Fruit fly (Drosophila melanogaster) whole organism, embryonic: ENCODE measurements around the gene pim.
A peak's percentile ranks its signal among the peaks of the same experiment; 100 is the strongest.

Source experiments
- Adf1 ChIP-seq: fragments of 200-800 bp; sonication (Bioruptor generic); IDR thresholded peaks from 2 replicates; pipeline ENCODE4 v1.3.6; 2022; ENCODE audit warnings: missing biosample characterization, missing genetic modification characterization
- Aef1 ChIP-seq: fragments of 200-800 bp; sonication (Bioruptor generic); IDR thresholded peaks from 3 replicates; pipeline ENCODE4 v1.3.6; 2022; ENCODE audit warnings: missing biosample characterization, missing genetic modification characterization
- B-H2 ChIP-seq: fragments of 200-800 bp; sonication (Bioruptor generic); optimal IDR thresholded peaks from 2 replicates; lab custom pipeline; 2018; ENCODE audit warnings: missing biosample characterization, mild to moderate bottlenecking, missing genetic modification characterization
- Bteb2 ChIP-seq: fragments of 200-800 bp; sonication (Bioruptor generic); optimal IDR thresholded peaks from 2 replicates; lab custom pipeline; 2016; ENCODE audit warnings: missing biosample characterization, missing genetic modification characterization
- CG10321 ChIP-seq: fragments of 200-800 bp; sonication (Bioruptor generic); IDR thresholded peaks from 2 replicates; pipeline ENCODE4 v1.3.6; 2022; ENCODE audit warnings: missing biosample characterization, missing genetic modification characterization
- CG12391 ChIP-seq: fragments of 200-800 bp; sonication (Bioruptor generic); optimal IDR thresholded peaks from 3 replicates; lab custom pipeline; 2018; ENCODE audit warnings: missing biosample characterization, mild to moderate bottlenecking, missing genetic modification characterization, moderate library complexity
- CG12769 ChIP-seq: fragments of 200-800 bp; sonication (Bioruptor generic); optimal IDR thresholded peaks from 2 replicates; lab custom pipeline; 2019; ENCODE audit warnings: missing biosample characterization, mild to moderate bottlenecking, missing genetic modification characterization, moderate library complexity
- CG1647 ChIP-seq: fragments of 200-800 bp; sonication (Bioruptor generic); optimal IDR thresholded peaks from 3 replicates; lab custom pipeline; 2016; ENCODE audit warnings: missing biosample characterization, missing genetic modification characterization
- CG17359 ChIP-seq: fragments of 200-800 bp; sonication (Bioruptor generic); optimal IDR thresholded peaks from 3 replicates; lab custom pipeline; 2018; ENCODE audit warnings: missing biosample characterization, mild to moderate bottlenecking, missing genetic modification characterization, moderate library complexity
- CG17802 ChIP-seq: fragments of 200-800 bp; sonication (Bioruptor generic); optimal IDR thresholded peaks from 2 replicates; lab custom pipeline; 2018; ENCODE audit warnings: missing biosample characterization, mild to moderate bottlenecking, missing genetic modification characterization, moderate library complexity
- CG2116 ChIP-seq: fragments of 200-800 bp; sonication (Bioruptor generic); optimal IDR thresholded peaks from 3 replicates; lab custom pipeline; 2018; ENCODE audit warnings: missing biosample characterization, mild to moderate bottlenecking, missing genetic modification characterization
- CG2120 ChIP-seq: fragments of 200-800 bp; sonication (Bioruptor generic); optimal IDR thresholded peaks from 3 replicates; lab custom pipeline; 2016; ENCODE audit warnings: missing biosample characterization, missing genetic modification characterization
- CG32767 ChIP-seq: fragments of 200-800 bp; sonication (Bioruptor generic); IDR thresholded peaks from 2 replicates; pipeline ENCODE4 v1.3.6; 2022; ENCODE audit warnings: missing biosample characterization, missing genetic modification characterization
- CG33557 ChIP-seq: fragments of 200-800 bp; sonication (Bioruptor generic); optimal IDR thresholded peaks from 2 replicates; lab custom pipeline; 2019; ENCODE audit warnings: missing biosample characterization, mild to moderate bottlenecking, missing genetic modification characterization, moderate library complexity
- CG34224 ChIP-seq: fragments of 200-800 bp; sonication (Bioruptor generic); IDR thresholded peaks from 3 replicates; pipeline ENCODE4 v1.3.6; 2022; ENCODE audit warnings: missing biosample characterization, missing genetic modification characterization; ENCODE audit not compliant: partially characterized antibody
- CG3995 ChIP-seq: fragments of 200-800 bp; sonication (Bioruptor generic); optimal IDR thresholded peaks from 3 replicates; lab custom pipeline; 2016; ENCODE audit warnings: missing biosample characterization, missing genetic modification characterization
- CG4404 ChIP-seq: fragments of 200-800 bp; sonication (Bioruptor generic); IDR thresholded peaks from 2 replicates; pipeline ENCODE4 v1.3.6; 2022; ENCODE audit warnings: missing biosample characterization, missing genetic modification characterization
- CG5245 ChIP-seq: fragments of 200-800 bp; sonication (Bioruptor generic); optimal IDR thresholded peaks from 3 replicates; lab custom pipeline; 2016; ENCODE audit warnings: missing biosample characterization, missing genetic modification characterization
- CG6683 ChIP-seq: fragments of 200-800 bp; sonication (Bioruptor generic); optimal IDR thresholded peaks from 2 replicates; lab custom pipeline; 2017; ENCODE audit warnings: missing biosample characterization, mild to moderate bottlenecking, missing genetic modification characterization, missing genetic modification reagents
- CG6689 ChIP-seq: fragments of 200-800 bp; sonication (Bioruptor generic); IDR thresholded peaks from 2 replicates; pipeline ENCODE4 v1.3.6; 2022; ENCODE audit warnings: missing biosample characterization, missing genetic modification characterization
- CG7271 ChIP-seq: fragments of 200-800 bp; sonication (Bioruptor generic); optimal IDR thresholded peaks from 2 replicates; lab custom pipeline; 2018; ENCODE audit warnings: missing biosample characterization, mild to moderate bottlenecking, missing genetic modification characterization, moderate library complexity
- CG7357 ChIP-seq: fragments of 200-800 bp; sonication (Bioruptor generic); IDR thresholded peaks from 3 replicates; pipeline ENCODE4 v1.3.6; 2022; ENCODE audit warnings: missing biosample characterization, missing genetic modification characterization
- CoRest ChIP-seq: fragments of 200-800 bp; sonication (Bioruptor generic); optimal IDR thresholded peaks from 3 replicates; lab custom pipeline; 2018; ENCODE audit warnings: missing biosample characterization, mild to moderate bottlenecking, missing genetic modification characterization, moderate library complexity
- HmgZ ChIP-seq: fragments of 200-800 bp; sonication (Bioruptor generic); optimal IDR thresholded peaks from 2 replicates; lab custom pipeline; 2018; ENCODE audit warnings: missing biosample characterization, mild to moderate bottlenecking, missing genetic modification characterization
- Kr ChIP-seq: fragments of 200-800 bp; sonication (Bioruptor generic); optimal IDR thresholded peaks from 2 replicates; lab custom pipeline; 2017; ENCODE audit warnings: missing biosample characterization, mild to moderate bottlenecking, missing genetic modification characterization
- Ravus ChIP-seq: fragments of 200-800 bp; sonication (Bioruptor generic); IDR thresholded peaks from 2 replicates; pipeline ENCODE4 v1.3.6; 2022; ENCODE audit warnings: missing biosample characterization, missing genetic modification characterization
- Rfx ChIP-seq: fragments of 200-800 bp; sonication (Bioruptor generic); IDR thresholded peaks from 2 replicates; pipeline ENCODE4 v1.3.6; 2022; ENCODE audit warnings: missing biosample characterization, missing genetic modification characterization
- Taf1 ChIP-seq: fragments of 200-800 bp; sonication (Bioruptor generic); IDR thresholded peaks from 2 replicates; pipeline ENCODE4 v1.3.6; 2022; ENCODE audit warnings: missing biosample characterization, missing genetic modification characterization
- Tbp ChIP-seq: fragments of >200 bp; optimal IDR thresholded peaks from 2 replicates; lab custom pipeline; 2018; ENCODE audit warnings: missing biosample characterization, missing genetic modification characterization
- YL-1 ChIP-seq: fragments of 200-800 bp; sonication (Bioruptor generic); optimal IDR thresholded peaks from 3 replicates; lab custom pipeline; 2017; ENCODE audit warnings: missing biosample characterization, mild to moderate bottlenecking, missing genetic modification characterization
- aop ChIP-seq: fragments of 200-800 bp; sonication (Bioruptor generic); IDR thresholded peaks from 2 replicates; pipeline ENCODE4 v1.3.6; 2022; ENCODE audit warnings: missing biosample characterization, missing genetic modification characterization
- ap ChIP-seq: fragments of 200-800 bp; sonication (Bioruptor generic); IDR thresholded peaks from 2 replicates; pipeline ENCODE4 v1.3.6; 2022; ENCODE audit warnings: missing biosample characterization, missing genetic modification characterization
- bab2 ChIP-seq: fragments of 200-800 bp; sonication (Bioruptor generic); optimal IDR thresholded peaks from 2 replicates; lab custom pipeline; 2016; ENCODE audit warnings: missing biosample characterization, missing genetic modification characterization
- bcd ChIP-seq: fragments of 200-800 bp; sonication (Bioruptor generic); optimal IDR thresholded peaks from 2 replicates; lab custom pipeline; 2017; ENCODE audit warnings: missing biosample characterization, mild to moderate bottlenecking, missing genetic modification characterization
- br ChIP-seq: fragments of >200 bp; optimal IDR thresholded peaks from 2 replicates; lab custom pipeline; 2017
- chinmo ChIP-seq: fragments of 200-800 bp; sonication (Bioruptor generic); IDR thresholded peaks from 4 replicates; pipeline ENCODE4 v1.3.6; 2022; ENCODE audit warnings: missing biosample characterization, missing genetic modification characterization; ENCODE audit not compliant: partially characterized antibody
- da ChIP-seq: fragments of 200-800 bp; sonication (Bioruptor generic); optimal IDR thresholded peaks from 2 replicates; lab custom pipeline; 2016; ENCODE audit warnings: missing biosample characterization, missing genetic modification characterization
- danr ChIP-seq: fragments of 200-800 bp; sonication (Bioruptor generic); IDR thresholded peaks from 2 replicates; pipeline ENCODE4 v1.3.6; 2022; ENCODE audit warnings: missing biosample characterization, missing genetic modification characterization
- exex ChIP-seq: fragments of 200-800 bp; sonication (Bioruptor generic); optimal IDR thresholded peaks from 4 replicates; lab custom pipeline; 2018; ENCODE audit warnings: missing biosample characterization, mild to moderate bottlenecking, missing genetic modification characterization, moderate library complexity
- jing ChIP-seq: fragments of 200-800 bp; sonication (Bioruptor generic); optimal IDR thresholded peaks from 2 replicates; lab custom pipeline; 2018; ENCODE audit warnings: missing biosample characterization, mild to moderate bottlenecking, missing genetic modification characterization
- kah ChIP-seq: fragments of 200-800 bp; sonication (Bioruptor generic); optimal IDR thresholded peaks from 2 replicates; lab custom pipeline; 2018; ENCODE audit warnings: missing biosample characterization, mild to moderate bottlenecking, missing genetic modification characterization
- klu ChIP-seq: fragments of 200-800 bp; sonication (Bioruptor generic); IDR thresholded peaks from 2 replicates; pipeline ENCODE4 v1.3.6; 2022; ENCODE audit warnings: missing biosample characterization, missing genetic modification characterization
- lola ChIP-seq, 3 experiments: fragments of >200 bp in 2 of 3; fragments of 200-800 bp in 1 of 3; sonication (Bioruptor generic) in 1 of 3; optimal IDR thresholded peaks; 2 replicates each; lab custom pipeline; 2017 to 2019; ENCODE audit warnings: missing biosample characterization in 3 of 3, missing genetic modification characterization in 3 of 3, mild to moderate bottlenecking in 1 of 3, moderate library complexity in 1 of 3
- maf-S ChIP-seq: fragments of 200-800 bp; sonication (Bioruptor generic); optimal IDR thresholded peaks from 2 replicates; lab custom pipeline; 2016; ENCODE audit warnings: missing biosample characterization, missing genetic modification characterization
- nerfin-2 ChIP-seq: fragments of 200-800 bp; sonication (Bioruptor generic); IDR thresholded peaks from 2 replicates; pipeline ENCODE4 v1.3.6; 2022; ENCODE audit warnings: missing biosample characterization, missing genetic modification characterization; ENCODE audit not compliant: partially characterized antibody
- pita ChIP-seq: fragments of 200-800 bp; sonication (Bioruptor generic); optimal IDR thresholded peaks from 2 replicates; lab custom pipeline; 2017; ENCODE audit warnings: missing biosample characterization, mild to moderate bottlenecking, missing genetic modification characterization
- pros ChIP-seq: fragments of 200-800 bp; sonication (Bioruptor generic); optimal IDR thresholded peaks from 3 replicates; lab custom pipeline; 2019; ENCODE audit warnings: missing biosample characterization, mild to moderate bottlenecking, missing genetic modification characterization, moderate library complexity
- so ChIP-seq: fragments of 200-800 bp; sonication (Bioruptor generic); IDR thresholded peaks from 3 replicates; pipeline ENCODE4 v1.3.6; 2022; ENCODE audit warnings: missing biosample characterization, missing genetic modification characterization
- stwl ChIP-seq: fragments of 200-800 bp; sonication (Bioruptor generic); optimal IDR thresholded peaks from 3 replicates; lab custom pipeline; 2018; ENCODE audit warnings: missing biosample characterization, mild to moderate bottlenecking, missing genetic modification characterization, moderate library complexity
- tio ChIP-seq: fragments of 200-800 bp; sonication (Bioruptor generic); optimal IDR thresholded peaks from 2 replicates; lab custom pipeline; 2017; ENCODE audit warnings: missing biosample characterization, missing genetic modification characterization, inconsistent platforms
- tll ChIP-seq, 2 experiments: fragments of 200-800 bp in 1 of 2; fragments of >200 bp in 1 of 2; sonication (Bioruptor generic) in 1 of 2; optimal IDR thresholded peaks; 2 replicates each; lab custom pipeline; 2017 to 2019; ENCODE audit warnings: missing biosample characterization in 2 of 2, missing genetic modification characterization in 2 of 2, mild to moderate bottlenecking in 1 of 2, moderate library complexity in 1 of 2

Gene pim

DNA sequence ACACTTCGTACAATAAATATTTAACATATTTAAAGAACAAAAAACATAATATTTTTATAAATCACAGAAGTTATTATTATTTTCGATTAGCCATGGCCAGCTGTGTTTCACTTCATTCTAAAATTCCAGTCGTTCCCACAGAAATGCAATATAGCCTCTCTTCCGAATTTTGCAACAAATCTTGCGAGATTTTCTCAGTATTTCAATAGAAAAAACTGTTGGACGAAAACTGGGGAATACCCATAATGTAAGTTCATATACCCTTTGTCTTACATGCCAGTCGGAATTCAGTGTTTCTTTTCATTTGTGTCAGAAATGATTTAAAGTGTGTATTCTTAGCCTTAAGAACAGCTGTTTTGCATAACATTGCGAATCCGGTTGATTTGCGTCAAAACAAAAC lies 6.3 kb upstream of the pim start, which contains the start of the genes CtsL4 and ClpP (continued):
- no peak for TF ChIP-seq aop (GFP tag; lab: Robert Waterston, UW)
- no peak for TF ChIP-seq exex
- no peak for TF ChIP-seq nerfin-2 (GFP tag; lab: Robert Waterston, UW)
- no peak for TF ChIP-seq Tbp
- peak; percentile 36 for TF ChIP-seq CG33557
- TF ChIP-seq B-H2 (GFP tag; lab: Kevin White, UChicago) = peak; percentile 55
- TF ChIP-seq CG4404 (GFP tag; lab: Robert Waterston, UW) = 0 out of 2 replicates have a peak, but pooled peaks have one; percentile 17
- TF ChIP-seq CG7271 (tag; lab: Kevin White, UChicago) = peak; percentile 8
- no peak for TF ChIP-seq stwl (tag; lab: Kevin White, UChicago)
- TF ChIP-seq CG6689 (GFP tag; lab: Robert Waterston, UW) = 0 out of 2 replicates have a peak, but pooled peaks have one; percentile 21
- peak; percentile 40; the same call in 1 of the 3 replicates for TF ChIP-seq Aef1 (GFP tag; lab: Robert Waterston, UW)
- TF ChIP-seq tll (GFP tag; optimal IDR thresholded peaks at IDR 0.05; lab: Kevin White, UChicago) = no peak
- TF ChIP-seq bab2 (GFP tag; lab: Kevin White, UChicago) = no peak
- no peak for TF ChIP-seq ap (GFP tag; lab: Robert Waterston, UW)
- TF ChIP-seq CG5245 = peak; percentile 5
- TF ChIP-seq CG2116 = peak; percentile 65
- peak; percentile 66; the same call in 1 of the 2 replicates for TF ChIP-seq CG32767 (GFP tag; lab: Robert Waterston, UW)
- peak; percentile 27 for TF ChIP-seq CG3995
- no peak for TF ChIP-seq tio (GFP tag; lab: Kevin White, UChicago)
- TF ChIP-seq CG12391 (tag; lab: Kevin White, UChicago) = peak; percentile 64
- no peak for TF ChIP-seq CG12769 (tag; lab: Kevin White, UChicago)
- TF ChIP-seq bcd (GFP tag; lab: Kevin White, UChicago) = no peak
- no peak for TF ChIP-seq klu (GFP tag; lab: Robert Waterston, UW)
- no peak for TF ChIP-seq Kr
- no peak for TF ChIP-seq Ravus (GFP tag; lab: Robert Waterston, UW)
- TF ChIP-seq chinmo = no peak
- TF ChIP-seq Taf1 (GFP tag; lab: Robert Waterston, UW) = no peak
- TF ChIP-seq jing = no peak
- no peak for TF ChIP-seq CG34224 (GFP tag; lab: Robert Waterston, UW)
- peak; percentile 75 for TF ChIP-seq CoRest (tag; lab: Kevin White, UChicago)
- TF ChIP-seq lola (GFP tag; optimal IDR thresholded peaks at IDR 0.05; lab: Kevin White, UChicago) = peak in 1 of 3 experiments; percentile 43
- peak; percentile 64 for TF ChIP-seq CG2120
- TF ChIP-seq so (GFP tag; lab: Robert Waterston, UW) = no peak
- TF ChIP-seq CG17359 = peak; percentile 18
- TF ChIP-seq CG17802 = peak; percentile 94
- no peak for TF ChIP-seq danr (GFP tag; lab: Robert Waterston, UW)
- no peak for TF ChIP-seq CG1647 (GFP tag; lab: Kevin White, UChicago)
- peak; percentile 72 for TF ChIP-seq HmgZ
- peak; percentile 24 for TF ChIP-seq Bteb2 (GFP tag; lab: Kevin White, UChicago)
- peak; percentile 86 for TF ChIP-seq pros (GFP tag; lab: Kevin White, UChicago)
- no peak; the same call in 1 of the 2 replicates for TF ChIP-seq Rfx
- TF ChIP-seq Adf1 (GFP tag; lab: Robert Waterston, UW) = no peak
- no peak for TF ChIP-seq da (GFP tag; lab: Kevin White, UChicago)
- TF ChIP-seq br = no peak
- TF ChIP-seq CG7357 = peak; percentile 39; the same call in 2 of the 3 replicates
- TF ChIP-seq kah (GFP tag; lab: Kevin White, UChicago) = no peak
- peak; percentile 53 for TF ChIP-seq YL-1 (GFP tag; lab: Kevin White, UChicago)
- TF ChIP-seq CG10321 (GFP tag; lab: Robert Waterston, UW) = no peak
- no peak for TF ChIP-seq CG6683 (GFP tag; lab: Kevin White, UChicago)
- TF ChIP-seq pita (GFP tag; lab: Kevin White, UChicago) = no peak
- peak; percentile 3 for TF ChIP-seq maf-S (GFP tag; lab: Kevin White, UChicago)
